Fruit fly (Drosophila melanogaster): ENCODE measurements around the gene CG6508.
A peak's percentile ranks its signal among the peaks of the same experiment; 100 is the strongest.

The CG6508 gene

DNA sequence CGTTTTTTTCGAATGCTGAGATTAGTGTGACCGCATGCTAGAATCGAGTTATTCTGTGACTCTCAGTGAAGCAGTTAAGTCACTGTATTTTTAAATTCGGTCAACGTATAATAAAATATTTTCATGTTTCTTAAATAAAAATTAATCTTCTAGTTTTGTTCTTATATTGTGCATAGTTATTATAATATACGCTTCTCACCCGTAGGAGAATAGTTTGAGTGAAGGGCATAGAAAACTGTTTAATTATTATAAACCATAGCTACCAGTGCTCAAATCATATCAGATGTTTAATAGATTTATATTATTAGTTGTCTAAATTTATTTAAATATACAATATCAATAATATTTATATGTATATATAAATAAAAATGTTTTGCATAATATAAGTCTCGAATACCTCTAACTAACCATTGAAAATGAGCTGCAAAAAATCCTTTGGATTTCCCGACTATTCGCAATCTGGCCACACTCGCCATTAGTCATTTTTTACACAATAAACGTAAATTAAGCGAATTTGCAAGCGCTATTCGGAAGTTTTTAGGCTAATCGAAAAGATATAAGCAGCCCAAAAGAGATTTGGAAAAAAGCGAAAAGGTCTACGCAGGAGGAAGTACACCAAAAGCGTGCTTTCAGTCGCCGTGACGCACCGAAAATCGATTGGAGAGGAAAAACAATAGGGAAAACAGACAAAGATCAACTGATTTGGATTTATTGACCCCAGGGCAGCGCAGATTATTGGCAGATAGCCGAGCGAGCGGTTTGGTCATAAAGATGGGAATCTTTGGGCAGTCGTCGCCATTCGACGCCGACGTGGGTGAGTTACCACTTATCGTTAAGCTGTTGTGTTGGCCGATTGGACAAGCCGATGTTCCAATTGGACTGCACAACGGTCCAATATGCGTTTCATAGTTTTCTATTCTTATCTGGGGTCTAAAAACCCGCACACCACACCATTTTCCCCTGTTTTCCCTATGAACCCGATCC is 39.4 kb downstream of the CG6508 start, which contains the start of the genes aurB and Stam (continued):
- TF ChIP-seq prd (optimal IDR thresholded peaks at IDR 0.05) (no peak), prd (GFP tag; IDR thresholded peaks at IDR 0.05) (peak; percentile 61), CG1233 (GFP tag; optimal IDR thresholded peaks at IDR 0.05) (peak; percentile 55), CG12391 (tag; optimal IDR thresholded peaks at IDR 0.05) (peak; percentile 85), gfzf (GFP tag; optimal IDR thresholded peaks at IDR 0.05) (peak; percentile 64), CG31388 (GFP tag; optimal IDR thresholded peaks at IDR 0.05) (no peak), row (GFP tag; IDR thresholded peaks at IDR 0.05) (peak; percentile 81), CG14710 (tag; optimal IDR thresholded peaks at IDR 0.05) (peak; percentile 73), CG18764 (GFP tag; optimal IDR thresholded peaks at IDR 0.05) (peak; percentile 16), Asciz (GFP tag; optimal IDR thresholded peaks at IDR 0.05) (peak; percentile 43), inv (GFP tag; IDR thresholded peaks at IDR 0.05; ENCODE audit: partially characterized antibody) (no peak), CG13296 (GFP tag; optimal IDR thresholded peaks at IDR 0.05) (peak; percentile 64), CG30431 (GFP tag; optimal IDR thresholded peaks at IDR 0.05) (peak; percentile 1), CG17385 (GFP tag; optimal IDR thresholded peaks at IDR 0.05) (peak; percentile 48), Dip3 (GFP tag; optimal IDR thresholded peaks at IDR 0.05) (no peak), sim (GFP tag; IDR thresholded peaks at IDR 0.05) (no peak), ssp (GFP tag; IDR thresholded peaks at IDR 0.05) (0 out of 2 replicates have a peak, but pooled peaks have one; percentile 34), sr (GFP tag; IDR thresholded peaks at IDR 0.05) (no peak), tap (tag; optimal IDR thresholded peaks at IDR 0.05) (peak; percentile 29), Abd-B (GFP tag; optimal IDR thresholded peaks at IDR 0.05) (peak; percentile 52), grn (GFP tag; optimal IDR thresholded peaks at IDR 0.05) (peak; percentile 75), twi (tag; optimal IDR thresholded peaks at IDR 0.05) (peak; percentile 48), Max (GFP tag; optimal IDR thresholded peaks at IDR 0.05) (peak; percentile 14), Oaz (GFP tag; IDR thresholded peaks at IDR 0.05) (no peak)

DNA sequence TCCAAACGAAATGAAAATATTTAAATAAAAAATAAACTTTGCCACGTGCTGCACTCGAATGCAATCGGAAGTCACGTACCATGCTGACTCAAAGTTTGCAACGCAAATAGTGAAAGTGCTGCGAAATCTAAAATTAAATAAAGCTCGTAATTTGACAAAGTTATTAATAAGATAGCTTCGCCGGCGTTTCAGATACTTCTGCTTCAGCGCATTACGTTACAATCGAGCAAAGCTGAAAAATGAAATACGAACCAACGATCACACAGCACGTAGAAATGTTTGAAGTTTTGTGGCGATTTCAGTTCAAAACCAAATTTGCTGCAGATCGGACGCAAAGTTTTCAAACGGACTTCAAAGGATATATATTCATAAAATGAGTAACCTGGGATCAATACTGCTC is 51.0 kb downstream of the CG6508 start, which contains the start of gene CG12517:
Gene CG12517, plus strand, starts transcription at position 301 of the 400 bp plus-strand sequence.
- no peak for TF ChIP-seq danr (GFP tag; IDR thresholded peaks at IDR 0.05)
- TF ChIP-seq CG17829 (tag; optimal IDR thresholded peaks at IDR 0.05), result no peak
- no peak for TF ChIP-seq CG8388 (GFP tag; optimal IDR thresholded peaks at IDR 0.05)
- TF ChIP-seq Six4 (GFP tag; optimal IDR thresholded peaks at IDR 0.05), result no peak
- TF ChIP-seq disco-r (GFP tag; optimal IDR thresholded peaks at IDR 0.05), result no peak
- TF ChIP-seq CG7271 (tag; optimal IDR thresholded peaks at IDR 0.05), result no peak
- TF ChIP-seq Abd-B (GFP tag; optimal IDR thresholded peaks at IDR 0.05), result no peak
- TF ChIP-seq CG10565 (GFP tag; optimal IDR thresholded peaks at IDR 0.05), result no peak
- TF ChIP-seq Ets97D (GFP tag; optimal IDR thresholded peaks at IDR 0.05), result no peak
- TF ChIP-seq CG17186 (GFP tag; optimal IDR thresholded peaks at IDR 0.05), result no peak
- no peak for TF ChIP-seq CG31388 (GFP tag; optimal IDR thresholded peaks at IDR 0.05)
- TF ChIP-seq Gsc (GFP tag; IDR thresholded peaks at IDR 0.05), result no peak
- no peak for TF ChIP-seq Tbp (GFP tag; optimal IDR thresholded peaks at IDR 0.05)
- no peak for TF ChIP-seq BtbVII (GFP tag; optimal IDR thresholded peaks at IDR 0.05)
